Worm (Caenorhabditis elegans) whole organism, L2 larva: ENCODE data around the gene gmap-1.

Experiments used
- aly-2 ChIP-seq: fragments of 150-350 bp; optimal IDR thresholded peaks from 2 replicates; lab custom pipeline; 2014; ENCODE audit warnings: missing biosample characterization, missing genetic modification characterization
- blmp-1 ChIP-seq: sonication (generic microtip); optimal IDR thresholded peaks from 2 replicates; lab custom pipeline; 2017; ENCODE audit warnings: missing genetic modification characterization, mild to moderate bottlenecking, missing compliant biosample characterization, antibody characterized with exemption, moderate library complexity; ENCODE audit not compliant: insufficient read depth
- crh-2 ChIP-seq: sonication (generic microtip); optimal IDR thresholded peaks from 2 replicates; lab custom pipeline; 2017; ENCODE audit warnings: missing biosample characterization, missing genetic modification characterization
- dmd-4 ChIP-seq: sonication (generic microtip); optimal IDR thresholded peaks from 2 replicates; lab custom pipeline; 2017; ENCODE audit warnings: missing biosample characterization, missing genetic modification characterization
- fos-1 ChIP-seq: fragments of 150-350 bp; optimal IDR thresholded peaks from 2 replicates; lab custom pipeline; 2014; ENCODE audit warnings: missing biosample characterization, missing genetic modification characterization
- gmeb-1 ChIP-seq: fragments of 150-350 bp; optimal IDR thresholded peaks from 2 replicates; lab custom pipeline; 2014; ENCODE audit warnings: missing biosample characterization, missing genetic modification characterization
- mab-5 ChIP-seq: fragments of 150-350 bp; optimal IDR thresholded peaks from 2 replicates; lab custom pipeline; 2014; ENCODE audit warnings: missing biosample characterization, missing genetic modification characterization
- mdl-1 ChIP-seq, 2 experiments: fragments of 150-350 bp in 1 of 2; sonication (generic microtip) in 1 of 2; optimal IDR thresholded peaks; 2 replicates each; lab custom pipeline; 2017; ENCODE audit warnings: missing biosample characterization in 2 of 2, missing genetic modification characterization in 2 of 2
- nhr-10 ChIP-seq: sonication (generic microtip); optimal IDR thresholded peaks from 2 replicates; lab custom pipeline; 2017; ENCODE audit warnings: missing biosample characterization, missing genetic modification characterization
- nhr-11 ChIP-seq: fragments of 150-350 bp; optimal IDR thresholded peaks from 2 replicates; lab custom pipeline; 2014; ENCODE audit warnings: missing biosample characterization, missing genetic modification characterization
- nhr-129 ChIP-seq: fragments of 150-350 bp; optimal IDR thresholded peaks from 2 replicates; lab custom pipeline; 2014; ENCODE audit warnings: missing biosample characterization, missing genetic modification characterization
- nhr-23 ChIP-seq: fragments of 150-350 bp; optimal IDR thresholded peaks from 2 replicates; lab custom pipeline; 2014; ENCODE audit warnings: missing biosample characterization, missing genetic modification reagents, missing genetic modification characterization
- nhr-25 ChIP-seq: fragments of 150-350 bp; sonication (generic microtip); optimal IDR thresholded peaks from 3 replicates; lab custom pipeline; 2014; ENCODE audit warnings: missing biosample characterization, missing genetic modification characterization
- sem-4 ChIP-seq: fragments of 150-350 bp; optimal IDR thresholded peaks from 2 replicates; lab custom pipeline; 2014; ENCODE audit warnings: missing biosample characterization, missing genetic modification reagents, missing genetic modification characterization
- skn-1 ChIP-seq: sonication (generic microtip); optimal IDR thresholded peaks from 2 replicates; lab custom pipeline; 2017; ENCODE audit warnings: missing biosample characterization, missing genetic modification characterization
- unc-39 ChIP-seq: fragments of 150-350 bp; optimal IDR thresholded peaks from 2 replicates; lab custom pipeline; 2014; ENCODE audit warnings: missing biosample characterization, missing genetic modification characterization
- unc-55 ChIP-seq: fragments of 150-350 bp; sonication (generic microtip); optimal IDR thresholded peaks from 3 replicates; lab custom pipeline; 2014; ENCODE audit warnings: missing biosample characterization, missing genetic modification reagents, missing genetic modification characterization
- ztf-4 ChIP-seq: fragments of 150-350 bp; optimal IDR thresholded peaks from 2 replicates; lab custom pipeline; 2014; ENCODE audit warnings: missing biosample characterization, missing genetic modification characterization

gmap-1 gene

DNA sequence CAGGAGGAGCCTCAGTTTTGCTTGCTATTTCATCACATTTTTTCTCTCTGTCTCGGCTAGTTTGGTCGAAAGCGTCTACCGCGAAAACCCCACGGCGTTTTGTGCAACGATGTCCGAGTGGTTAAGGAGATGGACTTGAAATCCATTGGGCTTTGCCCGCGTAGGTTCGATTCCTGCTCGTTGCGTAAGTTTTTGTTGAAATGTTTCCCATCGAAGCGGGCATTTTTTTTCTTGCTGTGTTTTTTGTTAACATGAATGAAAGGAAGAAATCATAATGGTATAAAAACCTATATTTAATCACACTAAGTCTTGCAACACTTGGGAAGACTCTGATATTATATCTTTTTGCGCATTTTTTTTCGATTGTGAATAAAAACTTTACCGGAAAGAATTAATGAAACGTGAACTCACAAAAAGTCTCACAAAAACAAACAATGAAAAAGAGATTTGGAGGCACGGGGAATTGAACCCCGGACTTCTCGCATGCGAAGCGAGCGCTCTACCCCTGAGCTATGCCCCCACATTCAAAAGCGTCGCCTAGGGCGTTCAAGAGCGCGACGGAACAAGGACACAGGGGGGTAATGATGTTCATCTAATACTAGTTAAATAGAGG is 44.8 kb downstream of the gmap-1 start (continued):
- no peak for TF ChIP-seq nhr-10
- TF ChIP-seq crh-2 (tag; lab: Kevin White, UChicago), result peak; percentile 51
- peak; percentile 84 for TF ChIP-seq unc-55 (GFP tag; lab: Kevin White, UChicago)
- no peak for TF ChIP-seq skn-1 (tag; lab: Kevin White, UChicago)
- no peak for TF ChIP-seq mab-5 (tag; lab: Kevin White, UChicago)
- no peak for TF ChIP-seq unc-39 (tag; lab: Kevin White, UChicago)
- TF ChIP-seq nhr-11 (tag; lab: Kevin White, UChicago), result no peak
- TF ChIP-seq nhr-23 (tag; lab: Kevin White, UChicago), result no peak
- peak; percentile 42 for TF ChIP-seq fos-1 (tag; lab: Kevin White, UChicago)
- TF ChIP-seq aly-2 (tag; lab: Kevin White, UChicago), result no peak
- no peak for TF ChIP-seq dmd-4 (tag; lab: Kevin White, UChicago)
- TF ChIP-seq blmp-1, result peak; percentile 24
- TF ChIP-seq nhr-129 (tag; lab: Kevin White, UChicago), result peak; percentile 95
- peak; percentile 31 for TF ChIP-seq gmeb-1 (tag; lab: Kevin White, UChicago)
- TF ChIP-seq sem-4 (tag; lab: Kevin White, UChicago), result peak; percentile 42
- TF ChIP-seq mdl-1 (tag; optimal IDR thresholded peaks at IDR 0.05; lab: Kevin White, UChicago), result peak in 1 of 2 experiments; percentile 55
- TF ChIP-seq nhr-25 (tag; lab: Kevin White, UChicago), result peak; percentile 24
- TF ChIP-seq, all 48 proteins: peak for 21

DNA sequence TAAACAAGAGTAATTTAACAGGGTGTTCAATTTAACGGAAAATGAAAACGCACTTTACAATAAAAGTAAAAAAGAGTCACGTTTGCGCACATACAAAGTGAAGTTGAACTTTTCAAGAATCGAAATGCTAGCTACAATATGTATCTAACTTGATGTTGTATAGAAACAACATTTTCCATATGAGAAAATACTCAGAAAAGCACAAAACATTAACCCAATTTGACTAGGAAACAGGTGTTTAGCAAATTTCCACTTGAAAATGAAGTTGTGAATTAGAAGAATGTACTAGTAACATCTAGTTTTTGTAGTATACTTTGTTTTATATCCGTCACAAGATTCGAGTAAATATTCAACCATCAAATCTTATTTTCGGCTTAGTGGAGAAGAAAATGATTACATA is 49.9 kb downstream of the gmap-1 start, which contains the start of gene gpc-1:
TSS of gene gpc-1 (minus strand) at position 117 of the 400 bp plus-strand sequence.
- peak; percentile 6 for TF ChIP-seq ztf-4 (tag; lab: Kevin White, UChicago)
- no peak for TF ChIP-seq mdl-1 (tag; optimal IDR thresholded peaks at IDR 0.05; lab: Kevin White, UChicago)
